Worm (Caenorhabditis elegans) whole organism, L1 larva: ENCODE data around the gene his-18.

Experiments used
- aly-2 ChIP-seq: fragments of 150-350 bp; optimal IDR thresholded peaks from 2 replicates; lab custom pipeline; 2014; ENCODE audit warnings: missing biosample characterization, missing genetic modification characterization
- ama-1 ChIP-seq: fragments of 150-350 bp; optimal IDR thresholded peaks from 2 replicates; lab custom pipeline; 2014
- ces-1 ChIP-seq: fragments of 150-350 bp; optimal IDR thresholded peaks from 2 replicates; lab custom pipeline; 2014; ENCODE audit warnings: missing biosample characterization, missing genetic modification reagents, missing genetic modification characterization
- dpl-1 ChIP-seq, 3 experiments: fragments of 150-350 bp in 2 of 3; sonication (generic microtip) in 1 of 3; optimal IDR thresholded peaks; 2 replicates each; lab custom pipeline; 2014 to 2017; ENCODE audit warnings: missing biosample characterization in 3 of 3, missing genetic modification characterization in 3 of 3, missing genetic modification reagents in 3 of 3
- fkh-4 ChIP-seq: sonication (generic microtip); optimal IDR thresholded peaks from 2 replicates; lab custom pipeline; 2016; ENCODE audit warnings: missing compliant biosample characterization, missing genetic modification characterization, borderline replicate concordance
- lin-35 ChIP-seq, 2 experiments: fragments of 150-350 bp; optimal IDR thresholded peaks; 2 replicates each; lab custom pipeline; 2014; ENCODE audit warnings: missing biosample characterization in 2 of 2, missing genetic modification characterization in 2 of 2, missing genetic modification reagents in 2 of 2
- nhr-11 ChIP-seq: fragments of 150-350 bp; optimal IDR thresholded peaks from 2 replicates; lab custom pipeline; 2014; ENCODE audit warnings: missing biosample characterization, missing genetic modification characterization
- nhr-77 ChIP-seq: fragments of 150-350 bp; optimal IDR thresholded peaks from 2 replicates; lab custom pipeline; 2014; ENCODE audit warnings: missing biosample characterization, missing genetic modification characterization
- pag-3 ChIP-seq: sonication (generic microtip); optimal IDR thresholded peaks from 2 replicates; lab custom pipeline; 2017; ENCODE audit warnings: missing genetic modification characterization, mild to moderate bottlenecking, missing compliant biosample characterization, antibody characterized with exemption, borderline replicate concordance; ENCODE audit not compliant: insufficient read depth
- snpc-4 ChIP-seq: fragments of 150-350 bp; optimal IDR thresholded peaks from 2 replicates; lab custom pipeline; 2014; ENCODE audit warnings: missing biosample characterization, missing genetic modification characterization
- sptf-1 ChIP-seq: fragments of 150-350 bp; optimal IDR thresholded peaks from 2 replicates; lab custom pipeline; 2014; ENCODE audit warnings: missing biosample characterization, missing genetic modification characterization
- unc-62 ChIP-seq: fragments of 150-350 bp; optimal IDR thresholded peaks from 2 replicates; lab custom pipeline; 2014; ENCODE audit warnings: missing biosample characterization, missing genetic modification reagents, missing genetic modification characterization
- zag-1 ChIP-seq: fragments of 150-350 bp; optimal IDR thresholded peaks from 2 replicates; lab custom pipeline; 2014; ENCODE audit warnings: missing biosample characterization, missing genetic modification characterization

DNA sequence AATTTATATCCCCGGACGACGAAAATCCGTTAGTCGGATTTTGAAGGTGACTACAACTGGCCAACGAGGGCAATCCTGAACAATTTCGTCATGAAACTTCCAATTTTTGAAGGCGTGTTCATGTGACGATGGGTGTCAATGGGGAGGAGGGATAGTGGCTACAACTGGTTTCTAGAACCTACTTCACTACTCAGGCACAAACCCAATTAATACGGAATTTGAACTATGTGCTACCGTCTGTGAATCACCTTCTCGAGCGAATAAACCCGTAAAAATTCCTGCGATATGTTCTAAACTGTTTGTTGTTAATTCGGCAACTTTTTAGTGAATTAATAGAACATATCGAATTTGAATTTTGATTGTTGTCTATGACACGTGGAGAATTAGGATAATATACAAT, 29.7 kb downstream of the his-18 start:
- TF ChIP-seq ces-1 (GFP tag; lab: Kevin White, UChicago) (no peak), pag-3 (tag; lab: Kevin White, UChicago) (no peak), nhr-77 (tag; lab: Kevin White, UChicago) (no peak), snpc-4 (tag; lab: Kevin White, UChicago) (no peak), sptf-1 (no peak), aly-2 (tag; lab: Kevin White, UChicago) (no peak), unc-62 (GFP tag; lab: Kevin White, UChicago) (no peak), ama-1 (lab: Kevin White, UChicago) (no peak), lin-35 (GFP tag; optimal IDR thresholded peaks at IDR 0.05; lab: Kevin White, UChicago) (no peak), dpl-1 (GFP tag; optimal IDR thresholded peaks at IDR 0.05; lab: Kevin White, UChicago) (no peak), fkh-4 (tag; lab: Kevin White, UChicago) (no peak), nhr-11 (tag; lab: Kevin White, UChicago) (no peak), zag-1 (tag; lab: Kevin White, UChicago) (no peak)
